Worm (Caenorhabditis elegans) whole organism, L4 larva: ENCODE results near the gene B0304.2.

ENCODE experiments used
- aly-2 ChIP-seq: sonication (generic microtip); optimal IDR thresholded peaks from 2 replicates; lab custom pipeline; 2018; ENCODE audit warnings: missing biosample characterization, missing genetic modification characterization
- fkh-10 ChIP-seq: fragments of 150-350 bp; optimal IDR thresholded peaks from 2 replicates; lab custom pipeline; 2014; ENCODE audit warnings: missing biosample characterization, missing genetic modification reagents, missing genetic modification characterization
- lin-39 ChIP-seq: fragments of 150-350 bp; optimal IDR thresholded peaks from 2 replicates; lab custom pipeline; 2014; ENCODE audit warnings: missing biosample characterization, missing genetic modification reagents, missing genetic modification characterization
- pqm-1 ChIP-seq: sonication (generic microtip); optimal IDR thresholded peaks from 2 replicates; lab custom pipeline; 2017; ENCODE audit warnings: missing biosample characterization, missing genetic modification characterization

- TF ChIP-seq pqm-1 (tag; lab: Kevin White, UChicago) (no peak), fkh-10 (GFP tag; lab: Kevin White, UChicago) (no peak), lin-39 (tag; lab: Kevin White, UChicago) (no peak), aly-2 (tag; lab: Kevin White, UChicago) (no peak)
Observed at ce11 chrII:4531880-4532279, 8.5 kb downstream of the B0304.2 start, which contains the start of gene sra-32.
